Worm (Caenorhabditis elegans): Measurements from ENCODE around the gene F10G2.1.
"Not testable (repeated sequence)": the region's sequence is repeated elsewhere in the genome, so short reads cannot be mapped to it uniquely, and the experiment has no call there.

ce11 chrV:7304506-7304905, 27.8 kb upstream of the F10G2.1 start, which contains the start of gene F07G11.2:
- not testable (repeated sequence) for TF ChIP-seq ceh-19 (GFP tag; optimal IDR thresholded peaks at IDR 0.05); elt-2 (tag; optimal IDR thresholded peaks at IDR 0.05); dmd-4 (tag; optimal IDR thresholded peaks at IDR 0.05; ENCODE audit: borderline replicate concordance); ceh-34 (tag; optimal IDR thresholded peaks at IDR 0.05); rnt-1 (tag; optimal IDR thresholded peaks at IDR 0.05); ceh-18 (tag; optimal IDR thresholded peaks at IDR 0.05)
